Worm (Caenorhabditis elegans) whole organism, early embryonic: ENCODE results near the gene ZK180.5.

Experiments
- aly-1 ChIP-seq: sonication (generic microtip); optimal IDR thresholded peaks from 2 replicates; lab custom pipeline; 2016; ENCODE audit warnings: missing genetic modification characterization, missing compliant biosample characterization
- ama-1 ChIP-seq: fragments of 150-350 bp; optimal IDR thresholded peaks from 2 replicates; lab custom pipeline; 2014
- ceh-13 ChIP-seq: fragments of 200-800 bp; sonication (Bioruptor generic); optimal IDR thresholded peaks from 2 replicates; lab custom pipeline; 2018; ENCODE audit warnings: mild to moderate bottlenecking, missing genetic modification characterization, missing compliant biosample characterization
- ceh-36 ChIP-seq: sonication (generic microtip); optimal IDR thresholded peaks from 2 replicates; lab custom pipeline; 2016; ENCODE audit warnings: missing genetic modification characterization, inconsistent platforms, missing compliant biosample characterization
- ets-7 ChIP-seq: sonication (generic microtip); optimal IDR thresholded peaks from 2 replicates; lab custom pipeline; 2016; ENCODE audit warnings: missing genotype, missing genetic modification characterization, missing compliant biosample characterization
- flt-1 ChIP-seq: fragments of 200-800 bp; sonication (Bioruptor generic); IDR thresholded peaks from 2 replicates; pipeline ENCODE4 v1.3.6; 2022; ENCODE audit warnings: missing genetic modification characterization, missing compliant biosample characterization
- pes-1 ChIP-seq: fragments of 200-800 bp; sonication (Bioruptor generic); IDR thresholded peaks from 2 replicates; pipeline ENCODE4 v1.3.6; 2022; ENCODE audit warnings: missing genetic modification reagents, missing genetic modification characterization, missing compliant biosample characterization
- tbx-11 ChIP-seq: fragments of 200-800 bp; sonication (Bioruptor generic); IDR thresholded peaks from 2 replicates; pipeline ENCODE4 v1.3.6; 2022; ENCODE audit warnings: missing genetic modification characterization, missing compliant biosample characterization

- TF ChIP-seq pes-1, result no peak
- TF ChIP-seq aly-1 (tag; lab: Kevin White, UChicago), result no peak
- no peak for TF ChIP-seq tbx-11 (GFP tag; lab: Robert Waterston, UW)
- TF ChIP-seq ets-7, result no peak
- no peak for TF ChIP-seq ceh-13 (GFP tag; lab: Kevin White, UChicago)
- no peak for TF ChIP-seq flt-1 (GFP tag; lab: Robert Waterston, UW)
- no peak for TF ChIP-seq ama-1
- no peak for TF ChIP-seq ceh-36 (tag; lab: Kevin White, UChicago)
These were observed 6.5 kb upstream of the ZK180.5 start for ce11 chrIV:4523461-4523860.
